Worm (Caenorhabditis elegans): Measurements from ENCODE around the gene unc-5.

unc-5 gene

DNA sequence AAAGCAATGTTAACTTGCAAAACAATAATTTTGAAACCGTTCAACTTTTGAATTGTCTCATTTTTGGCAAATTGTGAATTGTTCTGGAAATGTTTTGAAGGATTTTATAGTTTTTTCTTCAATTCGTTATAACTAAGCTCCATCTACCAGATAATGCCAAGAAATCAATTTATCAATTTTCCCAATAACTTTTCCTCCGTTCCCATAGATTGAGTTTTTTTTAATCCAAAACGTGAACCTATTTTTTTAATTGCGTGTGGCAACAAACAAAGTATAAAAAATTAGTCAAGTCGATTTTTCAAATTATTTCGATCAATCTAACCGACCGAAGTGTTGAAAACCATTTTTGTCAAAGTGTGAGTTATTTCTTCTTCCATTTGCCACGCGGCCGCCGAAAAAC, 75.5 kb downstream of the unc-5 start, which contains the start of gene Y4C6A.4:
TSS of gene Y4C6A.4 (plus strand) at position 301 of the 400 bp plus-strand sequence.
- TF ChIP-seq scrt-1 (GFP tag; IDR thresholded peaks at IDR 0.05) = no peak
